Worm (Caenorhabditis elegans) whole organism, L2 larva: ENCODE results near the gene clh-5.

Experiments
- alr-1 ChIP-seq: fragments of 150-350 bp; optimal IDR thresholded peaks from 2 replicates; lab custom pipeline; 2014; ENCODE audit warnings: missing biosample characterization, missing genetic modification characterization
- aly-2 ChIP-seq: fragments of 150-350 bp; optimal IDR thresholded peaks from 2 replicates; lab custom pipeline; 2014; ENCODE audit warnings: missing biosample characterization, missing genetic modification characterization
- ama-1 ChIP-seq: fragments of 150-350 bp; optimal IDR thresholded peaks from 2 replicates; lab custom pipeline; 2018; ENCODE audit warnings: inconsistent platforms
- ceh-82 ChIP-seq: fragments of 150-350 bp; optimal IDR thresholded peaks from 2 replicates; lab custom pipeline; 2014; ENCODE audit warnings: missing biosample characterization, missing genetic modification characterization
- dmd-4 ChIP-seq: sonication (generic microtip); optimal IDR thresholded peaks from 2 replicates; lab custom pipeline; 2017; ENCODE audit warnings: missing biosample characterization, missing genetic modification characterization
- egl-27 ChIP-seq: sonication (generic microtip); optimal IDR thresholded peaks from 3 replicates; lab custom pipeline; 2017; ENCODE audit warnings: missing biosample characterization, missing genetic modification reagents, missing genetic modification characterization
- lin-13 ChIP-seq: fragments of 150-350 bp; optimal IDR thresholded peaks from 2 replicates; lab custom pipeline; 2014; ENCODE audit warnings: missing biosample characterization, missing genetic modification reagents, missing genetic modification characterization
- lin-39 ChIP-seq: fragments of 150-350 bp; optimal IDR thresholded peaks from 2 replicates; lab custom pipeline; 2014; ENCODE audit warnings: missing biosample characterization, missing genetic modification reagents, missing genetic modification characterization
- lsy-2 ChIP-seq, 2 experiments: fragments of 150-350 bp in 1 of 2; sonication (generic microtip) in 1 of 2; optimal IDR thresholded peaks; 2 replicates each; lab custom pipeline; 2014 to 2017; ENCODE audit warnings: missing biosample characterization in 2 of 2, missing genetic modification characterization in 2 of 2
- nhr-11 ChIP-seq: fragments of 150-350 bp; optimal IDR thresholded peaks from 2 replicates; lab custom pipeline; 2014; ENCODE audit warnings: missing biosample characterization, missing genetic modification characterization
- nhr-12 ChIP-seq: fragments of 150-350 bp; optimal IDR thresholded peaks from 2 replicates; lab custom pipeline; 2014; ENCODE audit warnings: missing biosample characterization, missing genetic modification characterization
- snpc-4 ChIP-seq: fragments of 150-350 bp; optimal IDR thresholded peaks from 2 replicates; lab custom pipeline; 2014; ENCODE audit warnings: missing biosample characterization, missing genetic modification characterization
- unc-39 ChIP-seq: fragments of 150-350 bp; optimal IDR thresholded peaks from 2 replicates; lab custom pipeline; 2014; ENCODE audit warnings: missing biosample characterization, missing genetic modification characterization
- unc-55 ChIP-seq: fragments of 150-350 bp; sonication (generic microtip); optimal IDR thresholded peaks from 3 replicates; lab custom pipeline; 2014; ENCODE audit warnings: missing biosample characterization, missing genetic modification reagents, missing genetic modification characterization

DNA sequence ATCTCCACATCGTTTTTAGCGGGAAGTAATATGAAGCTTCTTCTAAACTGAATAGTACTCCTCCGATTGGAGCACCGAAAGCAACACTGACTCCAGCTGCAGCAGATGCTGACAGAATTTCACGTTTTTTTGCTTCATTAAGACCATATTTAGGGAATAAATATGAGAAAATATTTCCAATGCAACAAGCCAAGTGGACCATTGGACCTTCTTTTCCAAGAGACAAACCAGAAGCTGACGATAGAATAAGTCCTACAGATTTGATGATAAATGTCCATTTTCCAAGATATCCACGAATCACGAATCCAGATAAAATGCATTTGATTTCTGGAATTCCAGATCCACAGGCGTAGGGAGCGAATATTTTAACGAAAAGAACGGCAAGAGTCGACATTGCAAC lies 1.1 kb downstream of the clh-5 start:
- TF ChIP-seq ama-1 (lab: Kevin White, UChicago) (no peak), lin-39 (tag; lab: Kevin White, UChicago) (no peak), unc-39 (tag; lab: Kevin White, UChicago) (no peak), lin-13 (GFP tag; lab: Kevin White, UChicago) (no peak), dmd-4 (tag; lab: Kevin White, UChicago) (no peak), egl-27 (tag; lab: Kevin White, UChicago) (no peak), aly-2 (no peak), nhr-12 (no peak), lsy-2 (tag; optimal IDR thresholded peaks at IDR 0.05; lab: Kevin White, UChicago) (no peak), nhr-11 (tag; lab: Kevin White, UChicago) (no peak), unc-55 (GFP tag; lab: Kevin White, UChicago) (no peak), ceh-82 (tag; lab: Kevin White, UChicago) (no peak), alr-1 (tag; lab: Kevin White, UChicago) (no peak), snpc-4 (no peak)
